Worm (Caenorhabditis elegans) whole organism, L3 larva: ENCODE data around the gene R10F2.6.

Experiments used
- tbx-2 ChIP-seq: sonication (generic microtip); optimal IDR thresholded peaks from 2 replicates; lab custom pipeline; 2016; ENCODE audit warnings: mild to moderate bottlenecking, missing genetic modification characterization, missing compliant biosample characterization
- unc-62 ChIP-seq: fragments of 150-350 bp; sonication (generic microtip); optimal IDR thresholded peaks from 4 replicates; lab custom pipeline; 2014; ENCODE audit warnings: missing biosample characterization, missing genetic modification reagents, missing genetic modification characterization

DNA sequence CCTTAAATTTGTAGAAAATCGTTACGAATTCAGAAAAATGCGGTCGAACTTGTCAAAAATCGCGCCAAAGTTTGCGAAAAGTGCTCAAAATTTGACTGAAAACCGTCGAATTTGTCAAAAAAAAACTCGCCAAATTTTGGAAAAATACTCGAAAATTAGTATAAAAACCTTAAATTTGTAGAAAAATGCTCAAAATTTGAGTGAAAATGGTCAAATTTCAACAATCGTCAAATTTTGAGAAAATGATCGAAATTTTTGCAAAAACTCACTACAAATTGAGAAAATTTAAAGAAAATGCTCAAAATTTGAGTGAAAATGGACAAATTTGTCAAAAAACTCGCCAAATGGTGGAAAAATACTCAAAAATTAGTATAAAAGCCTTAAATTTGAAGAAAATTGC lies 8.5 kb upstream of the R10F2.6 start:
- no peak for TF ChIP-seq tbx-2 (tag; lab: Kevin White, UChicago)
- TF ChIP-seq unc-62 = no peak
